Worm (Caenorhabditis elegans): Measurements from ENCODE around the gene btb-6.

The btb-6 gene

ce11 chrII:1692827-1693226, 22.3 kb upstream of the btb-6 start, which contains the start of gene fbxc-21:
TSS of gene fbxc-21 (minus strand) at chrII:1692927.
- TF ChIP-seq nhr-102 (tag; optimal IDR thresholded peaks at IDR 0.05), result no peak

ce11 chrII:1694530-1694929, 20.6 kb upstream of the btb-6 start, which contains the start of gene fbxc-26:
TSS of gene fbxc-26 (minus strand) at chrII:1694630.
- no peak for TF ChIP-seq rbr-2 (tag; optimal IDR thresholded peaks at IDR 0.05)

ce11 chrII:1695861-1696260, 19.2 kb upstream of the btb-6 start, which contains the start of gene F58E1.13:
TSS of gene F58E1.13 (minus strand) at chrII:1695872.
- no peak for TF ChIP-seq lin-38 (GFP tag; IDR thresholded peaks at IDR 0.05)
- TF ChIP-seq ces-1 (GFP tag; optimal IDR thresholded peaks at IDR 0.05), result no peak
- TF ChIP-seq nhr-48 (tag; optimal IDR thresholded peaks at IDR 0.05), result no peak
- no peak for TF ChIP-seq skn-1 (tag; optimal IDR thresholded peaks at IDR 0.05)
- no peak for TF ChIP-seq ctbp-1 (GFP tag; IDR thresholded peaks at IDR 0.05)
- TF ChIP-seq unc-62 (GFP tag; optimal IDR thresholded peaks at IDR 0.05 in 1 of 2), result no peak
- TF ChIP-seq unc-62 (tag; optimal IDR thresholded peaks at IDR 0.05), result no peak
- TF ChIP-seq duxl-1 (tag; optimal IDR thresholded peaks at IDR 0.05; ENCODE audit: poor library complexity), result no peak
- TF ChIP-seq nhr-237 (tag; optimal IDR thresholded peaks at IDR 0.05), result no peak
- no peak for TF ChIP-seq zfp-2 (tag; optimal IDR thresholded peaks at IDR 0.05)

- TF ChIP-seq dmd-8 (GFP tag; IDR thresholded peaks at IDR 0.05), result 0 out of 2 replicates have a peak, but pooled peaks have one; percentile 48
These were observed 14.5 kb upstream of the btb-6 start for ce11 chrII:1700518-1701091.

- no peak for TF ChIP-seq dmd-6 (GFP tag; IDR thresholded peaks at IDR 0.05)
- TF ChIP-seq hlh-30 (tag; optimal IDR thresholded peaks at IDR 0.05; ENCODE audit: insufficient read depth), result no peak
- no peak for TF ChIP-seq F10B5.3 (tag; optimal IDR thresholded peaks at IDR 0.05)
These were observed 11.7 kb upstream of the btb-6 start, which contains the start of gene fbxb-47 for ce11 chrII:1703363-1703762. TSS of gene fbxb-47 (minus strand) at chrII:1703463.

- TF ChIP-seq aha-1 (tag), result peak; percentile 44
- TF ChIP-seq daf-12 (tag; optimal IDR thresholded peaks at IDR 0.05), result no peak
- no peak for TF ChIP-seq zag-1 (tag; optimal IDR thresholded peaks at IDR 0.05)
These were observed 8.7 kb upstream of the btb-6 start, which contains the start of gene sdz-18 for ce11 chrII:1706385-1706784. TSS of gene sdz-18 (minus strand) at chrII:1706485.

ce11 chrII:1709959-1710358, 5.1 kb upstream of the btb-6 start, which contains the start of gene fbxa-184:
TSS of gene fbxa-184 (plus strand) at chrII:1710259.
- TF ChIP-seq dpl-1 (GFP tag; optimal IDR thresholded peaks at IDR 0.05), result no peak
- TF ChIP-seq aha-1 (tag), result peak; percentile 28

ce11 chrII:1712938-1713337, 2.2 kb upstream of the btb-6 start, which contains the start of gene btb-7:
TSS of gene btb-7 (plus strand) at chrII:1713238.
- no peak for TF ChIP-seq nhr-10 (tag; optimal IDR thresholded peaks at IDR 0.05)
- no peak for TF ChIP-seq F44E2.7 (GFP tag; IDR thresholded peaks at IDR 0.05)
- TF ChIP-seq dmd-9 (GFP tag; IDR thresholded peaks at IDR 0.05), result no peak
- TF ChIP-seq nhr-41 (GFP tag; IDR thresholded peaks at IDR 0.05), result no peak
- TF ChIP-seq zfp-2 (tag; optimal IDR thresholded peaks at IDR 0.05), result no peak

- no peak for TF ChIP-seq ces-1 (GFP tag; optimal IDR thresholded peaks at IDR 0.05)
- TF ChIP-seq daf-16 (GFP tag; optimal IDR thresholded peaks at IDR 0.05), result no peak
- no peak for TF ChIP-seq daf-16 (tag; optimal IDR thresholded peaks at IDR 0.05)
- no peak for TF ChIP-seq madf-9 (GFP tag; conservative IDR thresholded peaks at IDR 0.05)
- TF ChIP-seq nhr-11 (tag; optimal IDR thresholded peaks at IDR 0.05), result no peak
- TF ChIP-seq ZK546.5 (tag; optimal IDR thresholded peaks at IDR 0.05), result no peak
- TF ChIP-seq F10B5.3 (tag; optimal IDR thresholded peaks at IDR 0.05), result no peak
- no peak for TF ChIP-seq mes-2 (tag; optimal IDR thresholded peaks at IDR 0.05; ENCODE audit: poor library complexity, severe bottlenecking)
- TF ChIP-seq T26A8.4 (GFP tag; IDR thresholded peaks at IDR 0.05), result no peak
- TF ChIP-seq nhr-48 (tag; optimal IDR thresholded peaks at IDR 0.05), result no peak
- no peak for TF ChIP-seq T20F7.1 (GFP tag; optimal IDR thresholded peaks at IDR 0.05)
These were observed 4.0 kb downstream of the btb-6 start, which contains the start of gene fbxb-48 for ce11 chrII:1719153-1719552. TSS of gene fbxb-48 (minus strand) at chrII:1719253.
